Worm (Caenorhabditis elegans) whole organism, mixed stage, embryonic: Measurements from ENCODE around the gene R144.13.
A peak's percentile ranks its signal among the peaks of the same experiment; 100 is the strongest.

Experiments
- M03D4.4 ChIP-seq: sonication (generic microtip); optimal IDR thresholded peaks from 2 replicates; lab custom pipeline; 2017; ENCODE audit warnings: mild to moderate bottlenecking, missing genetic modification characterization, missing compliant biosample characterization
- bed-3 ChIP-seq: fragments of 200-800 bp; sonication (Bioruptor generic); optimal IDR thresholded peaks from 3 replicates; lab custom pipeline; 2018; ENCODE audit warnings: mild to moderate bottlenecking, missing genetic modification characterization, moderate library complexity, missing compliant biosample characterization
- blmp-1 ChIP-seq: fragments of 150-350 bp; optimal IDR thresholded peaks from 2 replicates; lab custom pipeline; 2014; ENCODE audit warnings: missing biosample characterization, missing genetic modification characterization
- ceh-39 ChIP-seq: fragments of 150-350 bp; optimal IDR thresholded peaks from 2 replicates; lab custom pipeline; 2014; ENCODE audit warnings: missing biosample characterization, missing genetic modification characterization
- ceh-43 ChIP-seq: fragments of 200-800 bp; sonication (Bioruptor generic); optimal IDR thresholded peaks from 2 replicates; lab custom pipeline; 2018; ENCODE audit warnings: mild to moderate bottlenecking, missing genetic modification characterization, moderate library complexity, missing compliant biosample characterization
- ceh-83 ChIP-seq: fragments of 200-800 bp; sonication (Bioruptor generic); optimal IDR thresholded peaks from 2 replicates; lab custom pipeline; 2018; ENCODE audit warnings: mild to moderate bottlenecking, missing genetic modification characterization, missing compliant biosample characterization
- ces-1 ChIP-seq: fragments of 150-350 bp; optimal IDR thresholded peaks from 2 replicates; lab custom pipeline; 2014; ENCODE audit warnings: missing biosample characterization, missing genetic modification reagents, missing genetic modification characterization
- cnd-1 ChIP-seq: fragments of 200-800 bp; sonication (Bioruptor generic); optimal IDR thresholded peaks from 2 replicates; lab custom pipeline; 2018; ENCODE audit warnings: mild to moderate bottlenecking, missing genetic modification characterization, missing compliant biosample characterization
- drap-1 ChIP-seq: fragments of 200-800 bp; sonication (Bioruptor generic); optimal IDR thresholded peaks from 3 replicates; lab custom pipeline; 2018; ENCODE audit warnings: mild to moderate bottlenecking, missing genetic modification characterization, missing compliant biosample characterization
- elt-1 ChIP-seq: sonication (generic microtip); optimal IDR thresholded peaks from 2 replicates; lab custom pipeline; 2017; ENCODE audit warnings: missing genetic modification characterization, mild to moderate bottlenecking, missing compliant biosample characterization, antibody characterized with exemption, moderate library complexity, borderline replicate concordance; ENCODE audit not compliant: insufficient read depth
- elt-3 ChIP-seq: fragments of 150-350 bp; optimal IDR thresholded peaks from 2 replicates; lab custom pipeline; 2014; ENCODE audit warnings: missing biosample characterization, missing genetic modification characterization
- flh-1 ChIP-seq: fragments of 200-800 bp; sonication (Bioruptor generic); optimal IDR thresholded peaks from 2 replicates; lab custom pipeline; 2018; ENCODE audit warnings: mild to moderate bottlenecking, missing genetic modification characterization, moderate library complexity, missing compliant biosample characterization
- ham-2 ChIP-seq: fragments of 200-800 bp; sonication (Bioruptor generic); optimal IDR thresholded peaks from 2 replicates; lab custom pipeline; 2018; ENCODE audit warnings: mild to moderate bottlenecking, missing genetic modification characterization, missing compliant biosample characterization
- hlh-1 ChIP-seq: fragments of 150-350 bp; optimal IDR thresholded peaks from 2 replicates; lab custom pipeline; 2014; ENCODE audit warnings: missing biosample characterization, missing genetic modification reagents, missing genetic modification characterization
- lin-13 ChIP-seq: fragments of 150-350 bp; optimal IDR thresholded peaks from 2 replicates; lab custom pipeline; 2014; ENCODE audit warnings: missing biosample characterization, missing genetic modification characterization
- lin-32 ChIP-seq: fragments of 200-800 bp; sonication (Bioruptor generic); optimal IDR thresholded peaks from 2 replicates; lab custom pipeline; 2018; ENCODE audit warnings: mild to moderate bottlenecking, missing genetic modification characterization, missing compliant biosample characterization
- lsy-2 ChIP-seq: fragments of 150-350 bp; optimal IDR thresholded peaks from 2 replicates; lab custom pipeline; 2014; ENCODE audit warnings: missing biosample characterization, missing genetic modification characterization
- mab-5 ChIP-seq: fragments of 150-350 bp; optimal IDR thresholded peaks from 2 replicates; lab custom pipeline; 2014; ENCODE audit warnings: missing biosample characterization, missing genetic modification characterization
- mep-1 ChIP-seq: fragments of 150-350 bp; optimal IDR thresholded peaks from 2 replicates; lab custom pipeline; 2017; ENCODE audit warnings: missing biosample characterization, missing genetic modification reagents, missing genetic modification characterization, inconsistent platforms
- mls-2 ChIP-seq: sonication (generic microtip); optimal IDR thresholded peaks from 2 replicates; lab custom pipeline; 2016; ENCODE audit warnings: mild to moderate bottlenecking, missing genetic modification characterization, moderate library complexity, missing compliant biosample characterization
- nhr-12 ChIP-seq: fragments of 150-350 bp; optimal IDR thresholded peaks from 2 replicates; lab custom pipeline; 2014; ENCODE audit warnings: missing biosample characterization, missing genetic modification characterization
- nhr-2 ChIP-seq: fragments of 150-350 bp; optimal IDR thresholded peaks from 2 replicates; lab custom pipeline; 2014; ENCODE audit warnings: missing biosample characterization, missing genetic modification characterization
- nhr-237 ChIP-seq: fragments of 150-350 bp; optimal IDR thresholded peaks from 2 replicates; lab custom pipeline; 2014; ENCODE audit warnings: missing biosample characterization, missing genetic modification characterization
- nhr-28 ChIP-seq: fragments of 150-350 bp; optimal IDR thresholded peaks from 2 replicates; lab custom pipeline; 2014; ENCODE audit warnings: missing biosample characterization, missing genetic modification characterization
- nhr-76 ChIP-seq: sonication (generic microtip); optimal IDR thresholded peaks from 2 replicates; lab custom pipeline; 2017; ENCODE audit warnings: missing biosample characterization, missing genetic modification characterization
- pha-4 ChIP-seq: fragments of 150-350 bp; optimal IDR thresholded peaks from 2 replicates; lab custom pipeline; 2018; ENCODE audit warnings: missing biosample characterization, missing genetic modification reagents, missing genetic modification characterization
- sem-2 ChIP-seq: fragments of 200-800 bp; sonication (Bioruptor generic); optimal IDR thresholded peaks from 2 replicates; lab custom pipeline; 2018; ENCODE audit warnings: mild to moderate bottlenecking, missing genetic modification characterization, missing compliant biosample characterization
- snpc-4 ChIP-seq: fragments of 150-350 bp; optimal IDR thresholded peaks from 2 replicates; lab custom pipeline; 2014; ENCODE audit warnings: missing biosample characterization, missing genetic modification characterization
- sptf-1 ChIP-seq: sonication (generic microtip); optimal IDR thresholded peaks from 2 replicates; lab custom pipeline; 2017; ENCODE audit warnings: mild to moderate bottlenecking, missing genetic modification characterization, moderate library complexity, missing compliant biosample characterization
- tbx-8 ChIP-seq: fragments of 200-800 bp; sonication (Bioruptor generic); optimal IDR thresholded peaks from 2 replicates; lab custom pipeline; 2018; ENCODE audit warnings: mild to moderate bottlenecking, missing genetic modification characterization, moderate library complexity, missing compliant biosample characterization
- unc-120 ChIP-seq: sonication (generic microtip); optimal IDR thresholded peaks from 2 replicates; lab custom pipeline; 2017; ENCODE audit warnings: missing genetic modification characterization, missing compliant biosample characterization; ENCODE audit not compliant: poor library complexity, severe bottlenecking
- unc-39 ChIP-seq: fragments of 150-350 bp; optimal IDR thresholded peaks from 2 replicates; lab custom pipeline; 2014; ENCODE audit warnings: missing biosample characterization, missing genetic modification characterization
- unc-62 ChIP-seq: fragments of 150-350 bp; optimal IDR thresholded peaks from 2 replicates; lab custom pipeline; 2014; ENCODE audit warnings: missing biosample characterization, missing genetic modification reagents, missing genetic modification characterization
- zip-8 ChIP-seq: fragments of 150-350 bp; optimal IDR thresholded peaks from 2 replicates; lab custom pipeline; 2014; ENCODE audit warnings: missing biosample characterization, missing genetic modification characterization
- ztf-11 ChIP-seq: fragments of 150-350 bp; optimal IDR thresholded peaks from 2 replicates; lab custom pipeline; 2014; ENCODE audit warnings: missing biosample characterization, missing genetic modification characterization

R144.13 gene

DNA sequence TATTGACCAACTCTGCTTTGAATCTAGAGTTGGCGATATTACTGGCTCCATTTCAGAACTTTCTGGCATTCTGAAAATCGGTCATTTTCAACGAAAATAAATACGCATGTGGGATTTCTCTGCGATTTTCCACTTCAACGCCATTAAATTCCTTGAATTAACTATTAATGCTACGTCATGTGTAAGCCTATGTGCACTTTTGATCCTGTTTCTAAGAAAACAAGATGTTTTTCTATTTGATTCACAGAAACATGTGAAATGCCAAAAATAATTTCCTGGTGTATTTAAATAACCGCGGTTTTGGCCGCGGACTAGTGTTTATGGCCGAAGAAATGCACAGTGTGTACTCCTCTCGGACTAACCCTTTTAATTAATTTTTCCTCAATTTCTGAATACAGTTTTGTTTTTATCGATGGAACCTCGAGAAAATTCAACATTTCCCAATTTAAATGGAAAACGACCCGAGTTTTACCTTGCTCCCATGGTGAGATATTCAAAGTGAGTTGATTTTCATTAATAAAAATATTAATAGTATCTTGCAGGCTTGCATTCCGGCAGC lies 45.7 kb downstream of the R144.13 start, which contains the start of the genes C45G9.11 and C45G9.2:
TSS of gene C45G9.11 (minus strand) at position 51 of the 559 bp plus-strand sequence.
TSS of gene C45G9.2 (plus strand) at position 392 of the 559 bp plus-strand sequence.
- TF ChIP-seq unc-62 (GFP tag; lab: Kevin White, UChicago) (no peak), sptf-1 (no peak), sem-2 (GFP tag; lab: Kevin White, UChicago) (no peak), bed-3 (GFP tag; lab: Kevin White, UChicago) (no peak), mls-2 (tag; lab: Kevin White, UChicago) (no peak), nhr-2 (tag; lab: Kevin White, UChicago) (no peak), ham-2 (GFP tag; lab: Kevin White, UChicago) (no peak), ztf-11 (no peak), nhr-12 (no peak), blmp-1 (tag; lab: Kevin White, UChicago) (no peak), lin-32 (GFP tag; lab: Kevin White, UChicago) (peak; percentile 39), ces-1 (GFP tag; lab: Kevin White, UChicago) (peak; percentile 82), ceh-39 (tag; lab: Kevin White, UChicago) (no peak), ceh-83 (peak; percentile 36), tbx-8 (GFP tag; lab: Kevin White, UChicago) (no peak), nhr-28 (tag; lab: Kevin White, UChicago) (no peak), mab-5 (tag; lab: Kevin White, UChicago) (no peak), hlh-1 (tag; lab: Kevin White, UChicago) (peak; percentile 16), elt-1 (no peak), unc-120 (tag; lab: Kevin White, UChicago) (no peak), elt-3 (tag; lab: Kevin White, UChicago) (no peak), lin-13 (tag; lab: Kevin White, UChicago) (no peak), unc-39 (tag; lab: Kevin White, UChicago) (no peak), nhr-237 (no peak), nhr-76 (tag; lab: Kevin White, UChicago) (no peak), cnd-1 (tag; lab: Kevin White, UChicago) (no peak), drap-1 (no peak), M03D4.4 (no peak), lsy-2 (tag; lab: Kevin White, UChicago) (no peak), ceh-43 (GFP tag; lab: Kevin White, UChicago) (no peak), zip-8 (no peak), snpc-4 (tag; lab: Kevin White, UChicago) (no peak), mep-1 (tag; lab: Kevin White, UChicago) (peak; percentile 59), flh-1 (GFP tag; lab: Kevin White, UChicago) (no peak), pha-4 (tag; lab: Kevin White, UChicago) (no peak)

DNA sequence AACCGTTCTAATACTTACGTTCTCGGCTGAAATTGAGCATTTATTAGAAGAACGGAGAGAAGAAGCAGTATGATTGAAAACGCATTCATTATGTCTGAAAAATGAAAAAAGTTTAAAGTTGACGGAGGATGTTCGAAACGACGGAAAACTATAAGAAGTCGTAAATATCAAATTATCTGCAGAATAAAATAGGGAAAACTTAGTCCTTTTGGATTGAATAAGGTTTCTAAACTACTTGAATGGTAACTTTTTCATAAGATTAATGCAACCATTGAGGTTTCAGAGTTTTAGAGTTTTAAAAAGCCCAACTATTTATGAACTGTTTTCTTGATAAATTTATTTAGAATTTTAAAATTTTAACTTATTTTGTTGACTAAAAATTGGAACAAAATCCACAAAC lies 48.4 kb downstream of the R144.13 start, which contains the start of gene C45G9.12:
TSS of gene C45G9.12 (minus strand) at position 101 of the 400 bp plus-strand sequence.
- TF ChIP-seq elt-1 = no peak
- no peak for TF ChIP-seq ceh-43 (GFP tag; lab: Kevin White, UChicago)
- TF ChIP-seq tbx-8 (GFP tag; lab: Kevin White, UChicago) = no peak
